Worm (Caenorhabditis elegans): ENCODE measurements around the gene cec-4.

cec-4 gene

ce11 chrIV:7585273-7585882, 9.9 kb downstream of the cec-4 start:
- TF ChIP-seq ama-1 (optimal IDR thresholded peaks at IDR 0.05), result no peak

ce11 chrIV:7586972-7587371, 11.5 kb downstream of the cec-4 start:
- TF ChIP-seq F13C5.2 (tag; optimal IDR thresholded peaks at IDR 0.05), result no peak
- no peak for TF ChIP-seq aly-1 (tag; optimal IDR thresholded peaks at IDR 0.05)
- no peak for TF ChIP-seq tra-4 (tag; optimal IDR thresholded peaks at IDR 0.05)
- no peak for TF ChIP-seq scrt-1 (GFP tag; IDR thresholded peaks at IDR 0.05)
- TF ChIP-seq hmbx-1 (tag; optimal IDR thresholded peaks at IDR 0.05), result no peak
- no peak for TF ChIP-seq tbx-37 (GFP tag; conservative IDR thresholded peaks at IDR 0.05)
- TF ChIP-seq sea-1 (GFP tag; conservative IDR thresholded peaks at IDR 0.05), result no peak
- TF ChIP-seq B0310.2 (tag; optimal IDR thresholded peaks at IDR 0.05), result no peak
- no peak for TF ChIP-seq flt-1 (GFP tag; IDR thresholded peaks at IDR 0.05)
- TF ChIP-seq ama-1 (optimal IDR thresholded peaks at IDR 0.05), result no peak
- no peak for TF ChIP-seq tbx-11 (GFP tag; IDR thresholded peaks at IDR 0.05)
- no peak for TF ChIP-seq hmg-4 (GFP tag; optimal IDR thresholded peaks at IDR 0.05)
- TF ChIP-seq ceh-13 (GFP tag; optimal IDR thresholded peaks at IDR 0.05), result no peak
- no peak for TF ChIP-seq pes-1 (GFP tag; IDR thresholded peaks at IDR 0.05)
- no peak for TF ChIP-seq ets-7 (tag; optimal IDR thresholded peaks at IDR 0.05)
- TF ChIP-seq ceh-36 (tag; optimal IDR thresholded peaks at IDR 0.05), result no peak
- TF ChIP-seq hnd-1 (tag; optimal IDR thresholded peaks at IDR 0.05), result no peak

- TF ChIP-seq ceh-13 (GFP tag; optimal IDR thresholded peaks at IDR 0.05) (no peak), sea-1 (GFP tag; conservative IDR thresholded peaks at IDR 0.05) (no peak), hnd-1 (tag; optimal IDR thresholded peaks at IDR 0.05) (no peak), flt-1 (GFP tag; IDR thresholded peaks at IDR 0.05) (no peak), hmbx-1 (tag; optimal IDR thresholded peaks at IDR 0.05) (no peak), tbx-37 (GFP tag; conservative IDR thresholded peaks at IDR 0.05) (no peak), ets-7 (tag; optimal IDR thresholded peaks at IDR 0.05) (no peak), pes-1 (GFP tag; IDR thresholded peaks at IDR 0.05) (no peak), aly-1 (tag; optimal IDR thresholded peaks at IDR 0.05) (no peak), hmg-4 (GFP tag; optimal IDR thresholded peaks at IDR 0.05) (no peak), tra-4 (tag; optimal IDR thresholded peaks at IDR 0.05) (no peak), scrt-1 (GFP tag; IDR thresholded peaks at IDR 0.05) (no peak), B0310.2 (tag; optimal IDR thresholded peaks at IDR 0.05) (no peak)
Measured at ce11 chrIV:7588631-7589030, 13.1 kb downstream of the cec-4 start, which contains the start of gene cla-1. Gene cla-1, plus strand, starts transcription at chrIV:7588931.

- no peak for TF ChIP-seq ceh-13 (GFP tag; optimal IDR thresholded peaks at IDR 0.05)
- TF ChIP-seq ceh-36 (tag; optimal IDR thresholded peaks at IDR 0.05), result no peak
- TF ChIP-seq hmbx-1 (tag; optimal IDR thresholded peaks at IDR 0.05), result no peak
- no peak for TF ChIP-seq tbx-37 (GFP tag; conservative IDR thresholded peaks at IDR 0.05)
- TF ChIP-seq flt-1 (GFP tag; IDR thresholded peaks at IDR 0.05), result no peak
- no peak for TF ChIP-seq tra-4 (tag; optimal IDR thresholded peaks at IDR 0.05)
- no peak for TF ChIP-seq aly-1 (tag; optimal IDR thresholded peaks at IDR 0.05)
- TF ChIP-seq ama-1 (optimal IDR thresholded peaks at IDR 0.05), result no peak
- TF ChIP-seq tbx-11 (GFP tag; IDR thresholded peaks at IDR 0.05), result no peak
- TF ChIP-seq sea-1 (GFP tag; conservative IDR thresholded peaks at IDR 0.05), result no peak
- no peak for TF ChIP-seq B0310.2 (tag; optimal IDR thresholded peaks at IDR 0.05)
- TF ChIP-seq F13C5.2 (tag; optimal IDR thresholded peaks at IDR 0.05), result no peak
- TF ChIP-seq pes-1 (GFP tag; IDR thresholded peaks at IDR 0.05), result no peak
- TF ChIP-seq hnd-1 (tag; optimal IDR thresholded peaks at IDR 0.05), result no peak
- TF ChIP-seq ets-7 (tag; optimal IDR thresholded peaks at IDR 0.05), result no peak
- TF ChIP-seq scrt-1 (GFP tag; IDR thresholded peaks at IDR 0.05), result no peak
- no peak for TF ChIP-seq hmg-4 (GFP tag; optimal IDR thresholded peaks at IDR 0.05)
Measured at ce11 chrIV:7605413-7605812, 29.9 kb downstream of the cec-4 start.

ce11 chrIV:7608111-7608510, 32.6 kb downstream of the cec-4 start:
- no peak for TF ChIP-seq F13C5.2 (tag; optimal IDR thresholded peaks at IDR 0.05)
- TF ChIP-seq hmbx-1 (tag; optimal IDR thresholded peaks at IDR 0.05), result no peak
- no peak for TF ChIP-seq aly-1 (tag; optimal IDR thresholded peaks at IDR 0.05)
- TF ChIP-seq tbx-11 (GFP tag; IDR thresholded peaks at IDR 0.05), result no peak
- no peak for TF ChIP-seq ama-1 (optimal IDR thresholded peaks at IDR 0.05)
- no peak for TF ChIP-seq flt-1 (GFP tag; IDR thresholded peaks at IDR 0.05)
- no peak for TF ChIP-seq sea-1 (GFP tag; conservative IDR thresholded peaks at IDR 0.05)
- no peak for TF ChIP-seq tbx-37 (GFP tag; conservative IDR thresholded peaks at IDR 0.05)
- TF ChIP-seq scrt-1 (GFP tag; IDR thresholded peaks at IDR 0.05), result no peak
- TF ChIP-seq tra-4 (tag; optimal IDR thresholded peaks at IDR 0.05), result no peak
- TF ChIP-seq ets-7 (tag; optimal IDR thresholded peaks at IDR 0.05), result no peak
- no peak for TF ChIP-seq hnd-1 (tag; optimal IDR thresholded peaks at IDR 0.05)
- no peak for TF ChIP-seq pes-1 (GFP tag; IDR thresholded peaks at IDR 0.05)

- no peak for TF ChIP-seq ets-7 (tag; optimal IDR thresholded peaks at IDR 0.05)
- TF ChIP-seq aly-1 (tag; optimal IDR thresholded peaks at IDR 0.05), result no peak
- TF ChIP-seq tbx-11 (GFP tag; IDR thresholded peaks at IDR 0.05), result no peak
- no peak for TF ChIP-seq tra-4 (tag; optimal IDR thresholded peaks at IDR 0.05)
- TF ChIP-seq ceh-36 (tag; optimal IDR thresholded peaks at IDR 0.05), result no peak
- no peak for TF ChIP-seq flt-1 (GFP tag; IDR thresholded peaks at IDR 0.05)
- TF ChIP-seq hnd-1 (tag; optimal IDR thresholded peaks at IDR 0.05), result no peak
- no peak for TF ChIP-seq hmg-4 (GFP tag; optimal IDR thresholded peaks at IDR 0.05)
- TF ChIP-seq F13C5.2 (tag; optimal IDR thresholded peaks at IDR 0.05), result no peak
- no peak for TF ChIP-seq tbx-37 (GFP tag; conservative IDR thresholded peaks at IDR 0.05)
- TF ChIP-seq sea-1 (GFP tag; conservative IDR thresholded peaks at IDR 0.05), result no peak
- TF ChIP-seq pes-1 (GFP tag; IDR thresholded peaks at IDR 0.05), result no peak
- no peak for TF ChIP-seq B0310.2 (tag; optimal IDR thresholded peaks at IDR 0.05)
- TF ChIP-seq scrt-1 (GFP tag; IDR thresholded peaks at IDR 0.05), result no peak
- no peak for TF ChIP-seq ceh-13 (GFP tag; optimal IDR thresholded peaks at IDR 0.05)
- no peak for TF ChIP-seq ama-1 (optimal IDR thresholded peaks at IDR 0.05)
- TF ChIP-seq hmbx-1 (tag; optimal IDR thresholded peaks at IDR 0.05), result no peak
Measured at ce11 chrIV:7611396-7611795, 35.9 kb downstream of the cec-4 start.

- no peak for TF ChIP-seq tbx-37 (GFP tag; conservative IDR thresholded peaks at IDR 0.05)
- no peak for TF ChIP-seq B0310.2 (tag; optimal IDR thresholded peaks at IDR 0.05)
- TF ChIP-seq ets-7 (tag; optimal IDR thresholded peaks at IDR 0.05), result no peak
- TF ChIP-seq ama-1 (optimal IDR thresholded peaks at IDR 0.05), result no peak
- TF ChIP-seq hmbx-1 (tag; optimal IDR thresholded peaks at IDR 0.05), result no peak
- no peak for TF ChIP-seq tbx-11 (GFP tag; IDR thresholded peaks at IDR 0.05)
- TF ChIP-seq aly-1 (tag; optimal IDR thresholded peaks at IDR 0.05), result no peak
Measured at ce11 chrIV:7612523-7612922, 37.0 kb downstream of the cec-4 start.

Data from whole organism, early embryonic.